Worm (Caenorhabditis elegans): Measurements from ENCODE around the gene rpt-4.

DNA sequence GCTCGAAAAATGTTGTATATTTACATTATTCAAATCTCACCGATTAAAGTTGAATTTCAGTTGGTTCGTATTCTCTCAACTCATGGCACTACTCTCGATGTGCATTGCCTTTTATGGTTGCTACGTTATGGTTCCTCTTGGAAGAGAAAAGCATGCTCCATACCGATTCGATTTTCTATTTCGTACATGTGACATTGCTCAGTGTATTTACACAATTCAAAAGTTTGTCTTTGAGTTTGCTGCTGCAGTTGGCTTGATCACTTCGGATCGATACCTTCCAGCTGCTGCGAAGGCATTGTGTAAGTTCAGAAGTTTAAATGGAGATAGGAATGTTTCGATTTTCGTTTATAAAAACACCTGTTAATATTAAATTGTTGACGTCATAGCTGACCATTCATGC lies 37.8 kb downstream of the rpt-4 start:
- no peak for TF ChIP-seq jun-1 (tag; optimal IDR thresholded peaks at IDR 0.05)
- TF ChIP-seq fos-1 (tag; optimal IDR thresholded peaks at IDR 0.05): no peak
- no peak for TF ChIP-seq ets-5 (GFP tag; IDR thresholded peaks at IDR 0.05)
- no peak for TF ChIP-seq xbp-1 (tag; optimal IDR thresholded peaks at IDR 0.05)
- no peak for TF ChIP-seq lin-39 (tag; optimal IDR thresholded peaks at IDR 0.05)
- TF ChIP-seq nhr-85 (tag): no peak
- no peak for TF ChIP-seq elt-2 (tag; optimal IDR thresholded peaks at IDR 0.05)
- no peak for TF ChIP-seq snpc-4 (tag; optimal IDR thresholded peaks at IDR 0.05)
